Worm (Caenorhabditis elegans) whole organism, L1 larva: Measurements from ENCODE around the gene lag-2.

Experiments used
- C34B4.2 ChIP-seq: sonication (generic microtip); optimal IDR thresholded peaks from 2 replicates; lab custom pipeline; 2017; ENCODE audit warnings: mild to moderate bottlenecking, missing genetic modification characterization, missing compliant biosample characterization
- F16B12.6 ChIP-seq: fragments of 150-350 bp; optimal IDR thresholded peaks from 2 replicates; lab custom pipeline; 2014; ENCODE audit warnings: missing biosample characterization, missing genetic modification characterization
- Y116A8C.19 ChIP-seq: sonication (generic microtip); optimal IDR thresholded peaks from 2 replicates; lab custom pipeline; 2016; ENCODE audit warnings: missing compliant biosample characterization, missing genetic modification characterization, borderline replicate concordance
- alr-1 ChIP-seq: fragments of 200-800 bp; sonication (Bioruptor generic); optimal IDR thresholded peaks from 2 replicates; lab custom pipeline; 2018; ENCODE audit warnings: borderline replicate concordance, mild to moderate bottlenecking, missing genetic modification characterization, missing compliant biosample characterization
- ama-1 ChIP-seq: fragments of 150-350 bp; optimal IDR thresholded peaks from 2 replicates; lab custom pipeline; 2014
- ceh-8 ChIP-seq: fragments of 200-800 bp; sonication (Bioruptor generic); optimal IDR thresholded peaks from 2 replicates; lab custom pipeline; 2018; ENCODE audit warnings: mild to moderate bottlenecking, missing genetic modification characterization, moderate library complexity, missing compliant biosample characterization
- ceh-82 ChIP-seq, 3 experiments: fragments of 150-350 bp in 1 of 3; sonication (generic microtip) in 2 of 3; optimal IDR thresholded peaks; 2 replicates each; lab custom pipeline; 2014 to 2017; ENCODE audit warnings: missing biosample characterization in 3 of 3, missing genetic modification characterization in 3 of 3
- efl-1 ChIP-seq, 4 experiments: fragments of 150-350 bp; optimal IDR thresholded peaks in 3 of 4; peaks in 1 of 4; 1 replicate in 1 of 4; 2 replicates in 3 of 4; lab custom pipeline; 2014; ENCODE audit warnings: missing biosample characterization in 2 of 4, missing genetic modification characterization in 2 of 4, missing genetic modification reagents in 2 of 4
- egl-27 ChIP-seq, 2 experiments: fragments of 150-350 bp in 1 of 2; sonication (generic microtip); optimal IDR thresholded peaks; 3 replicates each; lab custom pipeline; 2017 to 2018; ENCODE audit warnings: missing biosample characterization in 2 of 2, missing genetic modification characterization in 2 of 2, missing genetic modification reagents in 2 of 2
- elt-2 ChIP-seq: sonication (generic microtip); optimal IDR thresholded peaks from 2 replicates; lab custom pipeline; 2016; ENCODE audit warnings: missing genetic modification characterization, mild to moderate bottlenecking, inconsistent platforms, missing compliant biosample characterization, missing genetic modification reagents
- elt-3 ChIP-seq, 6 experiments: fragments of 150-350 bp in 1 of 6; sonication (generic microtip); optimal IDR thresholded peaks; 2 replicates each; lab custom pipeline; 2017 to 2018; ENCODE audit warnings: missing biosample characterization in 6 of 6, missing genetic modification characterization in 6 of 6, inconsistent platforms in 1 of 6
- hlh-4 ChIP-seq: sonication (generic microtip); optimal IDR thresholded peaks from 2 replicates; lab custom pipeline; 2016; ENCODE audit warnings: mild to moderate bottlenecking, missing genetic modification characterization, missing compliant biosample characterization
- mef-2 ChIP-seq: fragments of 150-350 bp; optimal IDR thresholded peaks from 2 replicates; lab custom pipeline; 2014; ENCODE audit warnings: missing biosample characterization, missing genetic modification characterization
- nhr-11 ChIP-seq: fragments of 150-350 bp; optimal IDR thresholded peaks from 2 replicates; lab custom pipeline; 2014; ENCODE audit warnings: missing biosample characterization, missing genetic modification characterization
- nhr-20 ChIP-seq: sonication (generic microtip); optimal IDR thresholded peaks from 2 replicates; lab custom pipeline; 2016; ENCODE audit warnings: mild to moderate bottlenecking, missing genetic modification characterization, missing compliant biosample characterization
- nhr-28 ChIP-seq: fragments of 150-350 bp; optimal IDR thresholded peaks from 2 replicates; lab custom pipeline; 2014; ENCODE audit warnings: missing biosample characterization, missing genetic modification characterization
- nhr-47 ChIP-seq: sonication (generic microtip); optimal IDR thresholded peaks from 2 replicates; lab custom pipeline; 2016; ENCODE audit warnings: mild to moderate bottlenecking, missing genetic modification characterization, moderate library complexity, missing compliant biosample characterization
- nhr-71 ChIP-seq: sonication (generic microtip); optimal IDR thresholded peaks from 2 replicates; lab custom pipeline; 2016; ENCODE audit warnings: mild to moderate bottlenecking, missing genetic modification characterization, moderate library complexity, missing compliant biosample characterization
- nhr-85 ChIP-seq: sonication (generic microtip); peaks from one replicate; lab custom pipeline; 2016; ENCODE audit warnings: missing genetic modification characterization, inconsistent platforms, missing compliant biosample characterization
- nhr-90 ChIP-seq: sonication (generic microtip); optimal IDR thresholded peaks from 2 replicates; lab custom pipeline; 2016; ENCODE audit warnings: mild to moderate bottlenecking, missing genetic modification characterization, missing compliant biosample characterization; ENCODE audit not compliant: poor library complexity
- pag-3 ChIP-seq: sonication (generic microtip); optimal IDR thresholded peaks from 2 replicates; lab custom pipeline; 2017; ENCODE audit warnings: missing genetic modification characterization, mild to moderate bottlenecking, missing compliant biosample characterization, antibody characterized with exemption, borderline replicate concordance; ENCODE audit not compliant: insufficient read depth
- rnt-1 ChIP-seq: sonication (generic microtip); optimal IDR thresholded peaks from 2 replicates; lab custom pipeline; 2016; ENCODE audit warnings: mild to moderate bottlenecking, missing genetic modification characterization, moderate library complexity, missing compliant biosample characterization
- snu-23 ChIP-seq: sonication (generic microtip); optimal IDR thresholded peaks from 2 replicates; lab custom pipeline; 2016; ENCODE audit warnings: missing genetic modification characterization, missing compliant biosample characterization
- sup-37 ChIP-seq: fragments of 200-800 bp; sonication (Bioruptor generic); optimal IDR thresholded peaks from 2 replicates; lab custom pipeline; 2018; ENCODE audit warnings: mild to moderate bottlenecking, missing genetic modification characterization, missing compliant biosample characterization
- tlp-1 ChIP-seq: fragments of 150-350 bp; optimal IDR thresholded peaks from 2 replicates; lab custom pipeline; 2014; ENCODE audit warnings: missing biosample characterization, missing genetic modification characterization
- unc-130 ChIP-seq: fragments of 150-350 bp; optimal IDR thresholded peaks from 2 replicates; lab custom pipeline; 2017; ENCODE audit warnings: missing biosample characterization, missing genetic modification characterization, inconsistent platforms
- xbp-1 ChIP-seq: sonication (generic microtip); optimal IDR thresholded peaks from 2 replicates; lab custom pipeline; 2016; ENCODE audit warnings: missing genetic modification characterization, missing compliant biosample characterization
- ztf-4 ChIP-seq: fragments of 150-350 bp; optimal IDR thresholded peaks from 2 replicates; lab custom pipeline; 2014; ENCODE audit warnings: missing biosample characterization, missing genetic modification characterization

lag-2 gene

ce11 chrV:3168650-3169049 lies 19.5 kb upstream of the lag-2 start, which contains the start of gene C36C5.15:
Gene C36C5.15 (minus strand): TSS chrV:3168750.
- no peak for TF ChIP-seq ama-1
- no peak for TF ChIP-seq nhr-85 (tag; lab: Kevin White, UChicago)

- TF ChIP-seq nhr-47 (tag; lab: Kevin White, UChicago): no peak
Measured at ce11 chrV:3169838-3170237, 18.3 kb upstream of the lag-2 start, which contains the start of gene srbc-6. Gene srbc-6 (plus strand): TSS chrV:3170138.

ce11 chrV:3171625-3172024 lies 16.5 kb upstream of the lag-2 start:
- no peak for TF ChIP-seq tlp-1 (tag; lab: Kevin White, UChicago)
- TF ChIP-seq nhr-20 (tag; lab: Kevin White, UChicago): no peak
- no peak for TF ChIP-seq mef-2 (tag; lab: Kevin White, UChicago)
- TF ChIP-seq ceh-82 (tag; optimal IDR thresholded peaks at IDR 0.05; lab: Kevin White, UChicago): no peak
- no peak for TF ChIP-seq C34B4.2 (tag; lab: Kevin White, UChicago)
- no peak for TF ChIP-seq unc-130 (tag; lab: Kevin White, UChicago)
- TF ChIP-seq nhr-71 (tag; lab: Kevin White, UChicago): no peak
- no peak for TF ChIP-seq F16B12.6 (tag; lab: Kevin White, UChicago)
- no peak for TF ChIP-seq pag-3
- no peak for TF ChIP-seq xbp-1
- TF ChIP-seq Y116A8C.19 (tag; lab: Kevin White, UChicago): no peak
- no peak for TF ChIP-seq alr-1 (tag; lab: Kevin White, UChicago)
- no peak for TF ChIP-seq nhr-90 (tag; lab: Kevin White, UChicago)

ce11 chrV:3176161-3176560 lies 12.0 kb upstream of the lag-2 start, which contains the start of gene srab-8:
Gene srab-8 (plus strand): TSS chrV:3176461.
- TF ChIP-seq egl-27 (tag; optimal IDR thresholded peaks at IDR 0.05; lab: Kevin White, UChicago) (no peak), hlh-4 (peak; percentile 90)

ce11 chrV:3185855-3186254 lies 2.3 kb upstream of the lag-2 start:
- TF ChIP-seq sup-37: no peak
- TF ChIP-seq ztf-4 (tag; lab: Kevin White, UChicago): no peak
- no peak for TF ChIP-seq ceh-8 (GFP tag; lab: Kevin White, UChicago)
- no peak for TF ChIP-seq F16B12.6 (tag; lab: Kevin White, UChicago)

ce11 chrV:3193091-3193608 lies 5.0 kb downstream of the lag-2 start, which contains the start of the genes Y73C8B.3 and Y73C8B.9:
Gene Y73C8B.3 (minus strand): TSS chrV:3193237.
Gene Y73C8B.9 (plus strand): TSS chrV:3193558.
- TF ChIP-seq nhr-28 (tag; lab: Kevin White, UChicago) (no peak), elt-2 (tag; lab: Kevin White, UChicago) (peak; percentile 73), nhr-90 (tag; lab: Kevin White, UChicago) (peak; percentile 33), elt-3 (tag; optimal IDR thresholded peaks at IDR 0.05; lab: Kevin White, UChicago) (peak in 2 of 6 experiments; percentile 35 to 65), rnt-1 (tag; lab: Kevin White, UChicago) (peak; percentile 14), nhr-20 (tag; lab: Kevin White, UChicago) (peak; percentile 29), efl-1 (optimal IDR thresholded peaks at IDR 0.05; lab: Kevin White, UChicago) (peak; percentile 9 to 11), efl-1 (GFP tag; optimal IDR thresholded peaks at IDR 0.05 in 1 of 2; lab: Kevin White, UChicago) (no peak), nhr-85 (tag; lab: Kevin White, UChicago) (peak; percentile 42), nhr-11 (tag; lab: Kevin White, UChicago) (no peak), snu-23 (GFP tag; lab: Kevin White, UChicago) (peak; percentile 32)
- TF ChIP-seq, all 84 proteins: peak for 8
